Worm (Caenorhabditis elegans): ENCODE measurements around the gene mars-1.

ce11 chrIV:11668001-11668400 lies 32.7 kb upstream of the mars-1 start, which contains the start of gene atg-4.2:
- no peak for TF ChIP-seq flt-1 (GFP tag; IDR thresholded peaks at IDR 0.05)
- no peak for TF ChIP-seq tab-1 (GFP tag; IDR thresholded peaks at IDR 0.05)
- no peak for TF ChIP-seq T22C8.4 (GFP tag; IDR thresholded peaks at IDR 0.05)
